Fruit fly (Drosophila melanogaster): ENCODE measurements around the gene CG42446.
A peak's percentile ranks its signal among the peaks of the same experiment; 100 is the strongest.

Gene CG42446

DNA sequence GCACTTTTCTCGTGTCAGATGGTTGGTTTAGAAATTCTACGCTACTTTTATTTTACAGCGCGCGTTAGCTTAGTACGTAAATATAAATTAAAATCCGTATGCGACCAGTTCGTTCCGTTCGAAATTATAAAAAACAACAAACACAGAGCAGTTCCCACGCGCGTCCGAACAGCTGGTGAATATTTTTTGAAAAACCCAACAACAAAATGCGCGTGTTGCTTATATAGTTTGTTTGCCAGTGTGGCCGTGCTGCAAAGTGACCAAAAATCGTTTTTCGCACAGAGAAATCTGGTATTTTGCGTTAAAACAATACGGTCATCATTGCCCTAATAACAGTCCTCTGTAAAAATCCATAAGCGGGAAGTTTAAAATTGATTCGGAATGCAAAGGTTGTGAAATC lies 21.6 kb downstream of the CG42446 start (continued):
- no peak for TF ChIP-seq Fer2 (tag; optimal IDR thresholded peaks at IDR 0.05)
- TF ChIP-seq aop (GFP tag; IDR thresholded peaks at IDR 0.05) = no peak
- no peak for TF ChIP-seq kah (GFP tag; optimal IDR thresholded peaks at IDR 0.05)
- TF ChIP-seq gsb (GFP tag; IDR thresholded peaks at IDR 0.05) = no peak
- no peak for TF ChIP-seq CG17612 (GFP tag; IDR thresholded peaks at IDR 0.05)
- TF ChIP-seq CG34376 (GFP tag; optimal IDR thresholded peaks at IDR 0.05) = peak; percentile 45
- no peak for TF ChIP-seq Xrp1 (GFP tag; IDR thresholded peaks at IDR 0.05)
- no peak for TF ChIP-seq CG11696 (GFP tag; IDR thresholded peaks at IDR 0.05)
- TF ChIP-seq ranshi (GFP tag; IDR thresholded peaks at IDR 0.05) = no peak
- peak; percentile 30 for TF ChIP-seq YL-1 (GFP tag; optimal IDR thresholded peaks at IDR 0.05)
- no peak for TF ChIP-seq CG3995 (GFP tag; optimal IDR thresholded peaks at IDR 0.05)
- peak; percentile 47; the same call in 2 of the 3 replicates for TF ChIP-seq CG2199 (GFP tag; IDR thresholded peaks at IDR 0.05)
- peak; percentile 47 for TF ChIP-seq CG12659 (GFP tag; optimal IDR thresholded peaks at IDR 0.05)
- no peak for TF ChIP-seq eyg (GFP tag; optimal IDR thresholded peaks at IDR 0.05)
- TF ChIP-seq Tbp (GFP tag; optimal IDR thresholded peaks at IDR 0.05) = peak; percentile 92
- no peak for TF ChIP-seq CG16779 (GFP tag; IDR thresholded peaks at IDR 0.05)
- no peak for TF ChIP-seq gcm2 (GFP tag; optimal IDR thresholded peaks at IDR 0.05)
- TF ChIP-seq CG31365 (tag; optimal IDR thresholded peaks at IDR 0.05) = no peak
- TF ChIP-seq sd (tag; optimal IDR thresholded peaks at IDR 0.05) = peak; percentile 44
- peak; percentile 9 for TF ChIP-seq tap (tag; optimal IDR thresholded peaks at IDR 0.05)
- TF ChIP-seq sob (GFP tag; IDR thresholded peaks at IDR 0.05) = no peak
- peak; percentile 77 for TF ChIP-seq stwl (tag; optimal IDR thresholded peaks at IDR 0.05)
- TF ChIP-seq Dref (GFP tag; IDR thresholded peaks at IDR 0.05) = no peak
- TF ChIP-seq ERR (GFP tag; optimal IDR thresholded peaks at IDR 0.05) = no peak
- TF ChIP-seq fd3F (GFP tag; optimal IDR thresholded peaks at IDR 0.05) = no peak
- TF ChIP-seq z (GFP tag; IDR thresholded peaks at IDR 0.05) = no peak
- TF ChIP-seq nmo (GFP tag; optimal IDR thresholded peaks at IDR 0.05) = peak; percentile 20
- no peak for TF ChIP-seq prd (optimal IDR thresholded peaks at IDR 0.05)
- TF ChIP-seq prd (GFP tag; IDR thresholded peaks at IDR 0.05) = no peak
- TF ChIP-seq fd64A (GFP tag; optimal IDR thresholded peaks at IDR 0.05) = no peak
- TF ChIP-seq Mrtf (GFP tag; IDR thresholded peaks at IDR 0.05) = no peak
- TF ChIP-seq CG7745 (tag; optimal IDR thresholded peaks at IDR 0.05) = peak; percentile 28
- TF ChIP-seq slou (GFP tag; optimal IDR thresholded peaks at IDR 0.05) = no peak
- TF ChIP-seq CG3838 (GFP tag; optimal IDR thresholded peaks at IDR 0.05) = no peak
- TF ChIP-seq sqz (GFP tag; optimal IDR thresholded peaks at IDR 0.05) = peak; percentile 2
- TF ChIP-seq bcd (GFP tag; optimal IDR thresholded peaks at IDR 0.05) = no peak
- no peak for TF ChIP-seq CG31224 (GFP tag; IDR thresholded peaks at IDR 0.05)
- peak; percentile 49; the same call in 2 of the 3 replicates for TF ChIP-seq Opbp (GFP tag; IDR thresholded peaks at IDR 0.05; ENCODE audit: partially characterized antibody)
- no peak for TF ChIP-seq chif (GFP tag; optimal IDR thresholded peaks at IDR 0.05)
- TF ChIP-seq CHES-1-like (GFP tag; optimal IDR thresholded peaks at IDR 0.05) = peak; percentile 10
- no peak for TF ChIP-seq dysf (GFP tag; IDR thresholded peaks at IDR 0.05)
- no peak for TF ChIP-seq CG1647 (GFP tag; optimal IDR thresholded peaks at IDR 0.05)
- TF ChIP-seq Poxn (GFP tag; IDR thresholded peaks at IDR 0.05) = no peak
- no peak for TF ChIP-seq Optix (GFP tag; IDR thresholded peaks at IDR 0.05)
- TF ChIP-seq twi (tag; optimal IDR thresholded peaks at IDR 0.05) = peak; percentile 6
- TF ChIP-seq lbe (GFP tag; optimal IDR thresholded peaks at IDR 0.05) = peak; percentile 29
- no peak for TF ChIP-seq ftz-f1 (GFP tag; optimal IDR thresholded peaks at IDR 0.05)
- TF ChIP-seq CG10959 (GFP tag; IDR thresholded peaks at IDR 0.05) = no peak
- TF ChIP-seq HmgZ (tag; optimal IDR thresholded peaks at IDR 0.05) = peak; percentile 28
- TF ChIP-seq fd96Cb (tag; optimal IDR thresholded peaks at IDR 0.05) = no peak
- TF ChIP-seq Abd-B (GFP tag; optimal IDR thresholded peaks at IDR 0.05) = no peak
- TF ChIP-seq CG4854 (GFP tag; optimal IDR thresholded peaks at IDR 0.05) = no peak
- no peak for TF ChIP-seq slbo (GFP tag; IDR thresholded peaks at IDR 0.05)
